Worm (Caenorhabditis elegans): ENCODE results near the gene R151.2.

DNA sequence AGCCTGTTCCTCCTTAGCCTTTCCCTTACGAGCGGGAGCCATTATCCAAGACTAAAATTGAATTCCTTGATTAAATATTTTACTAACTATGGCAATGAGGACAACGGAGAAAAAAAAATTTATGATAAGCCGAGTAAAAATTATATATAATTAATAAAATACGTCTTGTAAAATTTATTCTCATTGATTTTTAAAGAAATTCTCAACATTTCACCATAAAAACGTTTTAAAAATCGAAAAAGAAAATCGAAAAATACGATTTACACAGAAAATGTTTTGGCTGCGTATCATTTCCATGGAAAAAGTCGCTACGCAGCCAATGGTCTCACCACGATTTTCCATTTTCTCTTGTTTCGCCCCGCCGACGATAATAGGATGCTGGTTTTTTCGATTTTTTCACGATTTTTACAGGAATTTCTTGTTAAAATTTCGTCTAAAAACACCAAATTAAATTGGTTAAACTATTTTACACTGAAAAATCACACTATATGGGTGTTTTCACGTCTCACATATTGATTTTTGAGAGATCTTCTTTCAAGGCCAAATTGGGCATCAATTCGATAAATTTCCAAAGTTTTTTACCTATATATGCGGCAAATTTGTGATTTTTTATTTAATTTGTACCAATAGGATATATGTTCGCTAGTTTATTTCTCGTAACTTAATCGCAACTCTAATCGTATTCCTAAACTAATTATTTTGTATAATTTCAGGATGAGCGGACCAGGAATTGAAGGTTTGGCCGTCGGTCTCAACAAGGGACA is 30.0 kb upstream of the R151.2 start, which contains the start of the genes rps-14 and rpl-36:
- no peak for TF ChIP-seq zag-1 (tag; optimal IDR thresholded peaks at IDR 0.05)
- 0 out of 2 replicates have a peak, but pooled peaks have one; percentile 9 for TF ChIP-seq snpc-1.2 (GFP tag; IDR thresholded peaks at IDR 0.05)
- no peak for TF ChIP-seq ztf-11 (tag; optimal IDR thresholded peaks at IDR 0.05)
- TF ChIP-seq pqm-1 (tag; optimal IDR thresholded peaks at IDR 0.05) = no peak
- TF ChIP-seq F49E8.2 (tag; optimal IDR thresholded peaks at IDR 0.05; ENCODE audit: borderline replicate concordance) = no peak
- TF ChIP-seq ces-1 (GFP tag; optimal IDR thresholded peaks at IDR 0.05) = peak; percentile 12
- no peak for TF ChIP-seq fos-1 (tag; optimal IDR thresholded peaks at IDR 0.05)
